Fruit fly (Drosophila melanogaster) whole organism, prepupa: Measurements from ENCODE around the gene CG46439.

Experiments
- Blimp-1 ChIP-seq: fragments of 200-800 bp; sonication (Bioruptor generic); optimal IDR thresholded peaks from 3 replicates; lab custom pipeline; 2017; ENCODE audit warnings: missing biosample characterization, missing genetic modification characterization, mild to moderate bottlenecking, moderate library complexity, missing genetic modification reagents
- CG10631 ChIP-seq: fragments of 200-800 bp; sonication (Bioruptor generic); optimal IDR thresholded peaks from 2 replicates; lab custom pipeline; 2016; ENCODE audit warnings: missing biosample characterization, missing genetic modification characterization
- CG11762 ChIP-seq: fragments of 200-800 bp; sonication (Bioruptor generic); optimal IDR thresholded peaks from 3 replicates; lab custom pipeline; 2016; ENCODE audit warnings: missing biosample characterization, missing genetic modification characterization; ENCODE audit not compliant: insufficient read depth
- CG11902 ChIP-seq: fragments of 200-800 bp; sonication (Bioruptor generic); optimal IDR thresholded peaks from 3 replicates; lab custom pipeline; 2016; ENCODE audit warnings: missing biosample characterization, missing genetic modification characterization
- CG15336 ChIP-seq: fragments of 200-800 bp; sonication (Bioruptor generic); IDR thresholded peaks from 2 replicates; pipeline ENCODE4 v1.3.6; 2022; ENCODE audit warnings: missing biosample characterization, missing genetic modification characterization
- CG1621 ChIP-seq: fragments of 200-800 bp; sonication (Bioruptor generic); optimal IDR thresholded peaks from 3 replicates; lab custom pipeline; 2018; ENCODE audit warnings: missing biosample characterization, mild to moderate bottlenecking, missing genetic modification characterization
- CG16779 ChIP-seq: fragments of 200-800 bp; sonication (Bioruptor generic); optimal IDR thresholded peaks from 3 replicates; lab custom pipeline; 2017; ENCODE audit warnings: missing biosample characterization, mild to moderate bottlenecking, missing genetic modification characterization
- CG3032 ChIP-seq: fragments of 200-800 bp; optimal IDR thresholded peaks from 2 replicates; lab custom pipeline; 2019; ENCODE audit warnings: missing biosample characterization, mild to moderate bottlenecking, missing genetic modification characterization, moderate library complexity
- CG31627 ChIP-seq: fragments of 200-800 bp; sonication (Bioruptor generic); optimal IDR thresholded peaks from 3 replicates; lab custom pipeline; 2016; ENCODE audit warnings: missing biosample characterization, missing genetic modification characterization
- CG34406 ChIP-seq: fragments of 200-800 bp; sonication (Bioruptor generic); optimal IDR thresholded peaks from 3 replicates; lab custom pipeline; 2016; ENCODE audit warnings: missing biosample characterization, missing genetic modification characterization
- CG3919 ChIP-seq: fragments of 200-800 bp; sonication (Bioruptor generic); optimal IDR thresholded peaks from 3 replicates; lab custom pipeline; 2016; ENCODE audit warnings: missing biosample characterization, missing genetic modification characterization
- CG4318 ChIP-seq: fragments of 200-800 bp; sonication (Bioruptor generic); optimal IDR thresholded peaks from 3 replicates; lab custom pipeline; 2017; ENCODE audit warnings: missing biosample characterization, mild to moderate bottlenecking, missing genetic modification characterization
- CG6276 ChIP-seq: fragments of 200-800 bp; sonication (Bioruptor generic); optimal IDR thresholded peaks from 2 replicates; lab custom pipeline; 2017; ENCODE audit warnings: missing biosample characterization, mild to moderate bottlenecking, missing genetic modification characterization
- CG6792 ChIP-seq: fragments of 200-800 bp; sonication (Bioruptor generic); optimal IDR thresholded peaks from 3 replicates; lab custom pipeline; 2016; ENCODE audit warnings: missing biosample characterization, missing genetic modification characterization
- CG6808 ChIP-seq: fragments of 200-800 bp; sonication (Bioruptor generic); optimal IDR thresholded peaks from 3 replicates; lab custom pipeline; 2017; ENCODE audit warnings: missing biosample characterization, missing genetic modification characterization, mild to moderate bottlenecking, moderate library complexity, missing genetic modification reagents
- CG6854 ChIP-seq: fragments of 200-800 bp; sonication (Bioruptor generic); optimal IDR thresholded peaks from 2 replicates; lab custom pipeline; 2017; ENCODE audit warnings: missing biosample characterization, mild to moderate bottlenecking, missing genetic modification characterization
- CG7368 ChIP-seq: fragments of 200-800 bp; sonication (Bioruptor generic); optimal IDR thresholded peaks from 3 replicates; lab custom pipeline; 2016; ENCODE audit warnings: missing biosample characterization, missing genetic modification characterization
- CG8119 ChIP-seq: fragments of 200-800 bp; sonication (Bioruptor generic); IDR thresholded peaks from 3 replicates; pipeline ENCODE4 v1.3.6; 2022; ENCODE audit warnings: missing biosample characterization, missing genetic modification characterization
- CG8319 ChIP-seq: fragments of 200-800 bp; sonication (Bioruptor generic); optimal IDR thresholded peaks from 3 replicates; lab custom pipeline; 2016; ENCODE audit warnings: missing biosample characterization, missing genetic modification characterization
- CG8632 ChIP-seq: fragments of 200-800 bp; sonication (Bioruptor generic); optimal IDR thresholded peaks from 3 replicates; lab custom pipeline; 2016; ENCODE audit warnings: missing biosample characterization, missing genetic modification characterization
- CG9139 ChIP-seq: fragments of 200-800 bp; sonication (Bioruptor generic); optimal IDR thresholded peaks from 3 replicates; lab custom pipeline; 2017; ENCODE audit warnings: missing biosample characterization, mild to moderate bottlenecking, missing genetic modification characterization
- Eip75B ChIP-seq: fragments of 200-800 bp; sonication (Bioruptor generic); optimal IDR thresholded peaks from 3 replicates; lab custom pipeline; 2016; ENCODE audit warnings: missing biosample characterization, missing genetic modification characterization
- Eip78C ChIP-seq: fragments of 200-800 bp; sonication (Bioruptor generic); peaks from one replicate; lab custom pipeline; 2016; ENCODE audit warnings: missing biosample characterization, missing genetic modification characterization
- Eip93F ChIP-seq: fragments of 200-800 bp; sonication (Bioruptor generic); optimal IDR thresholded peaks from 2 replicates; lab custom pipeline; 2016; ENCODE audit warnings: missing biosample characterization, mild to moderate bottlenecking, missing genetic modification characterization
- Ets21C ChIP-seq: fragments of 200-800 bp; sonication (Bioruptor generic); optimal IDR thresholded peaks from 3 replicates; lab custom pipeline; 2016; ENCODE audit warnings: missing biosample characterization, missing genetic modification characterization
- Ets96B ChIP-seq: fragments of 200-800 bp; optimal IDR thresholded peaks from 2 replicates; lab custom pipeline; 2019; ENCODE audit warnings: missing biosample characterization, mild to moderate bottlenecking, missing genetic modification characterization, moderate library complexity
- Gug ChIP-seq: fragments of 200-800 bp; sonication (Bioruptor generic); IDR thresholded peaks from 2 replicates; pipeline ENCODE4 v1.3.6; 2022; ENCODE audit warnings: missing biosample characterization, missing genetic modification characterization
- Hr38 ChIP-seq: sonication (Bioruptor generic); optimal IDR thresholded peaks from 2 replicates; lab custom pipeline; 2016; ENCODE audit warnings: missing biosample characterization, missing genetic modification characterization
- Hr39 ChIP-seq: fragments of 200-800 bp; sonication (Bioruptor generic); optimal IDR thresholded peaks from 2 replicates; lab custom pipeline; 2016; ENCODE audit warnings: missing biosample characterization, missing genetic modification characterization
- Hr4 ChIP-seq: fragments of 200-800 bp; sonication (Bioruptor generic); optimal IDR thresholded peaks from 3 replicates; lab custom pipeline; 2016; ENCODE audit warnings: missing biosample characterization, missing genetic modification characterization
- Lpt ChIP-seq: fragments of 200-800 bp; sonication (Bioruptor generic); optimal IDR thresholded peaks from 3 replicates; lab custom pipeline; 2016; ENCODE audit warnings: missing biosample characterization, missing genetic modification characterization
- Met ChIP-seq: fragments of 200-800 bp; sonication (Bioruptor generic); optimal IDR thresholded peaks from 3 replicates; lab custom pipeline; 2016; ENCODE audit warnings: missing biosample characterization, missing genetic modification characterization
- OdsH ChIP-seq: fragments of 200-800 bp; sonication (Bioruptor generic); optimal IDR thresholded peaks from 3 replicates; lab custom pipeline; 2016; ENCODE audit warnings: missing biosample characterization, missing genetic modification characterization
- Smox ChIP-seq: fragments of 200-800 bp; sonication (Bioruptor generic); optimal IDR thresholded peaks from 3 replicates; lab custom pipeline; 2016; ENCODE audit warnings: missing biosample characterization, missing genetic modification characterization
- Sox14 ChIP-seq: fragments of 200-800 bp; sonication (Bioruptor generic); optimal IDR thresholded peaks from 3 replicates; lab custom pipeline; 2016; ENCODE audit warnings: missing biosample characterization, missing genetic modification characterization
- achi ChIP-seq: fragments of 200-800 bp; sonication (Bioruptor generic); optimal IDR thresholded peaks from 3 replicates; lab custom pipeline; 2016; ENCODE audit warnings: missing biosample characterization, missing genetic modification characterization
- acj6 ChIP-seq: fragments of 200-800 bp; sonication (Bioruptor generic); optimal IDR thresholded peaks from 3 replicates; lab custom pipeline; 2016; ENCODE audit warnings: missing biosample characterization, missing genetic modification characterization
- cyc ChIP-seq: fragments of 200-800 bp; sonication (Bioruptor generic); optimal IDR thresholded peaks from 3 replicates; lab custom pipeline; 2016; ENCODE audit warnings: missing biosample characterization, missing genetic modification characterization
- dac ChIP-seq: fragments of 200-800 bp; sonication (Bioruptor generic); optimal IDR thresholded peaks from 2 replicates; lab custom pipeline; 2017; ENCODE audit warnings: missing biosample characterization, mild to moderate bottlenecking, missing genetic modification characterization
- dsx ChIP-seq: fragments of 200-800 bp; optimal IDR thresholded peaks from 3 replicates; lab custom pipeline; 2019; ENCODE audit warnings: missing biosample characterization, mild to moderate bottlenecking, missing genetic modification characterization, moderate library complexity; ENCODE audit not compliant: poor library complexity, severe bottlenecking
- eg ChIP-seq: fragments of 200-800 bp; sonication (Bioruptor generic); IDR thresholded peaks from 3 replicates; pipeline ENCODE4 v1.3.6; 2022; ENCODE audit warnings: missing biosample characterization, missing genetic modification characterization
- esn ChIP-seq: fragments of 200-800 bp; sonication (Bioruptor generic); optimal IDR thresholded peaks from 2 replicates; lab custom pipeline; 2016; ENCODE audit warnings: missing biosample characterization, mild to moderate bottlenecking, missing genetic modification characterization, moderate library complexity
- fd59A ChIP-seq: fragments of 200-800 bp; sonication (Bioruptor generic); optimal IDR thresholded peaks from 2 replicates; lab custom pipeline; 2017; ENCODE audit warnings: missing biosample characterization, mild to moderate bottlenecking, missing genetic modification characterization, missing genetic modification reagents
- fd85E ChIP-seq: fragments of 200-800 bp; sonication (Bioruptor generic); optimal IDR thresholded peaks from 3 replicates; lab custom pipeline; 2016; ENCODE audit warnings: missing biosample characterization, missing genetic modification characterization
- fkh ChIP-seq: fragments of 200-800 bp; sonication (Bioruptor generic); optimal IDR thresholded peaks from 3 replicates; lab custom pipeline; 2017; ENCODE audit warnings: missing biosample characterization, mild to moderate bottlenecking, missing genetic modification characterization, moderate library complexity
- lz ChIP-seq: fragments of 200-800 bp; sonication (Bioruptor generic); optimal IDR thresholded peaks from 3 replicates; lab custom pipeline; 2016; ENCODE audit warnings: missing biosample characterization, missing genetic modification characterization
- pdm3 ChIP-seq: fragments of 200-800 bp; sonication (Bioruptor generic); optimal IDR thresholded peaks from 3 replicates; lab custom pipeline; 2016; ENCODE audit warnings: missing biosample characterization, missing genetic modification characterization
- salr ChIP-seq, 2 experiments: fragments of 200-800 bp; sonication (Bioruptor generic); optimal IDR thresholded peaks; 3 replicates each; lab custom pipeline; 2016 to 2018; ENCODE audit warnings: missing biosample characterization in 2 of 2, missing genetic modification characterization in 2 of 2, mild to moderate bottlenecking in 1 of 2
- spab ChIP-seq: fragments of 200-800 bp; sonication (Bioruptor generic); optimal IDR thresholded peaks from 2 replicates; lab custom pipeline; 2017; ENCODE audit warnings: missing biosample characterization, mild to moderate bottlenecking, missing genetic modification characterization, missing genetic modification reagents
- ss ChIP-seq, 2 experiments: fragments of 200-800 bp; sonication (Bioruptor generic); optimal IDR thresholded peaks; 2 replicates in 1 of 2; 3 replicates in 1 of 2; lab custom pipeline; 2017 to 2018; ENCODE audit warnings: mild to moderate bottlenecking in 2 of 2, missing biosample characterization in 2 of 2, missing genetic modification characterization in 2 of 2, moderate library complexity in 1 of 2
- svp ChIP-seq: fragments of 200-800 bp; sonication (Bioruptor generic); peaks from one replicate; lab custom pipeline; 2016; ENCODE audit warnings: missing biosample characterization, missing genetic modification characterization
- topi ChIP-seq: fragments of 200-800 bp; sonication (Bioruptor generic); optimal IDR thresholded peaks from 3 replicates; lab custom pipeline; 2016; ENCODE audit warnings: missing biosample characterization, missing genetic modification characterization
- vri ChIP-seq: fragments of 200-800 bp; sonication (Bioruptor generic); optimal IDR thresholded peaks from 3 replicates; lab custom pipeline; 2016; ENCODE audit warnings: missing biosample characterization, mild to moderate bottlenecking, missing genetic modification characterization

CG46439 gene

DNA sequence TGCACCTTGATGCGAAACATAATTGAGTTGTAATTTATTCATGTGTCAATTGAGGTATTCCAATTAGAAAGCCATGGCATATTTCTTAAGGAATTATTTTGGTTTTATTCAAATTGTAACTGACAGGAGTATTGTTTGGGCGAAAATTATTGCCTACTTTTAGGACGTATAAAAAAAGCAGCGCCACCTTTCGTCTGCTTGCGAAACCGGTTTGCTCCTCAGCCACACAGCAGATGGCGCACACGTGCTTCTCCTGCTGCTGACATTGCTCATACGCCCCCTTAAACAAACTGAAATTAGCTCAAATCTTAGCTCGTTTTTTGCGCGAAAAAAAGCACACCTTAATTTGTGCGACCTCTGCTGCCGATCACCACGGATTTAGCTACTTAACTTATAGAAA lies 48.2 kb downstream of the CG46439 start:
- TF ChIP-seq Hr39 (peak; percentile 76), CG8319 (peak; percentile 23), Smox (GFP tag; lab: Kevin White, UChicago) (peak; percentile 37), lz (GFP tag; lab: Kevin White, UChicago) (peak; percentile 75), dsx (no peak), Eip78C (peak; percentile 81), CG6276 (GFP tag; lab: Kevin White, UChicago) (no peak), CG3032 (tag; lab: Kevin White, UChicago) (peak; percentile 38), Hr4 (GFP tag; lab: Kevin White, UChicago) (peak; percentile 31), Gug (no peak), esn (GFP tag; lab: Kevin White, UChicago) (peak; percentile 75), Lpt (GFP tag; lab: Kevin White, UChicago) (no peak), CG16779 (tag; lab: Kevin White, UChicago) (no peak), pdm3 (GFP tag; lab: Kevin White, UChicago) (peak; percentile 69), ss (GFP tag; optimal IDR thresholded peaks at IDR 0.05; lab: Kevin White, UChicago) (no peak), fkh (peak; percentile 16), dac (GFP tag; lab: Kevin White, UChicago) (no peak), CG11762 (peak; percentile 20), CG6792 (GFP tag; lab: Kevin White, UChicago) (peak; percentile 62), CG3919 (GFP tag; lab: Kevin White, UChicago) (peak; percentile 71), svp (GFP tag; lab: Kevin White, UChicago) (no peak), topi (GFP tag; lab: Kevin White, UChicago) (peak; percentile 70), CG31627 (GFP tag; lab: Kevin White, UChicago) (peak; percentile 81), fd85E (GFP tag; lab: Kevin White, UChicago) (no peak), CG8632 (GFP tag; lab: Kevin White, UChicago) (no peak), CG15336 (no peak), Ets21C (GFP tag; lab: Kevin White, UChicago) (peak; percentile 32), Blimp-1 (GFP tag; lab: Kevin White, UChicago) (no peak), CG6854 (GFP tag; lab: Kevin White, UChicago) (peak; percentile 53), CG9139 (GFP tag; lab: Kevin White, UChicago) (no peak), Hr38 (GFP tag; lab: Kevin White, UChicago) (no peak), CG34406 (GFP tag; lab: Kevin White, UChicago) (peak; percentile 55), Sox14 (peak; percentile 60), CG4318 (GFP tag; lab: Kevin White, UChicago) (no peak), salr (GFP tag; optimal IDR thresholded peaks at IDR 0.05; lab: Kevin White, UChicago) (peak in 1 of 2 experiments; percentile 55), CG1621 (tag; lab: Kevin White, UChicago) (no peak), Eip75B (GFP tag; lab: Kevin White, UChicago) (peak; percentile 64), fd59A (GFP tag; lab: Kevin White, UChicago) (no peak), cyc (GFP tag; lab: Kevin White, UChicago) (peak; percentile 80), CG8119 (GFP tag; lab: Robert Waterston, UW) (no peak), acj6 (peak; percentile 59), CG10631 (GFP tag; lab: Kevin White, UChicago) (no peak), eg (GFP tag; lab: Robert Waterston, UW) (peak; percentile 62), OdsH (GFP tag; lab: Kevin White, UChicago) (peak; percentile 50), Ets96B (tag; lab: Kevin White, UChicago) (no peak), vri (GFP tag; lab: Kevin White, UChicago) (no peak), achi (GFP tag; lab: Kevin White, UChicago) (peak; percentile 4), spab (no peak), CG11902 (peak; percentile 49), CG6808 (GFP tag; lab: Kevin White, UChicago) (no peak), Eip93F (GFP tag; lab: Kevin White, UChicago) (no peak), Met (GFP tag; lab: Kevin White, UChicago) (peak; percentile 67), CG7368 (GFP tag; lab: Kevin White, UChicago) (peak; percentile 31)
